Worm (Caenorhabditis elegans): ENCODE measurements around the gene unc-132.

DNA sequence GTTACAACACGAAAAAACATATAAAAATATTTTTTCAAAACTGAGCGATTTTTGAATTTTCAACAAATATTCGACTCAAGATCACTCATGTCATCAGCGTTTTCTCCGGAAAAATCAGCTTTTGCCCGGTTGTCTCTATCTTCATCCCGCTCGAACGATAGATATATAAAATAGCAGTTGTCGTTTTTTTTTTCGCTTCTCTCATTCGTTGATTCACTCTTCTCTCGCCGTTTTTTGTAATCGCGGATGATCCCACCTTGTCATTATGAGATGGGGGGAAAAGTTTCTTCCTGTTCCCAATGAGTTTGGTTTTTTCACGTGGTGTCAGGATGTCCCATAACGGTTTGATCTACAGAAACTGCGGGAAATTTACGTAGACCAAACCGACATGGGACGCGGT, 8.3 kb downstream of the unc-132 start:
- TF ChIP-seq aly-1 (tag; optimal IDR thresholded peaks at IDR 0.05), result no peak
- TF ChIP-seq flt-1 (GFP tag; IDR thresholded peaks at IDR 0.05), result no peak
- TF ChIP-seq ama-1 (optimal IDR thresholded peaks at IDR 0.05), result no peak
- TF ChIP-seq hmbx-1 (tag; optimal IDR thresholded peaks at IDR 0.05), result no peak
- no peak for TF ChIP-seq ceh-36 (tag; optimal IDR thresholded peaks at IDR 0.05)
- TF ChIP-seq hmg-4 (GFP tag; optimal IDR thresholded peaks at IDR 0.05), result no peak
- TF ChIP-seq tra-4 (tag; optimal IDR thresholded peaks at IDR 0.05), result no peak
- no peak for TF ChIP-seq pes-1 (GFP tag; IDR thresholded peaks at IDR 0.05)
- no peak for TF ChIP-seq sea-1 (GFP tag; conservative IDR thresholded peaks at IDR 0.05)
- TF ChIP-seq scrt-1 (GFP tag; IDR thresholded peaks at IDR 0.05), result no peak
- TF ChIP-seq F13C5.2 (tag; optimal IDR thresholded peaks at IDR 0.05), result no peak
- no peak for TF ChIP-seq tbx-37 (GFP tag; conservative IDR thresholded peaks at IDR 0.05)
- TF ChIP-seq hnd-1 (tag; optimal IDR thresholded peaks at IDR 0.05), result no peak
- no peak for TF ChIP-seq ceh-13 (GFP tag; optimal IDR thresholded peaks at IDR 0.05)

Data from whole organism, early embryonic.